Worm (Caenorhabditis elegans) whole organism, early embryonic: ENCODE results near the gene asp-12.
A peak's percentile ranks its signal among the peaks of the same experiment; 100 is the strongest.

Experiments used
- B0310.2 ChIP-seq: sonication (generic microtip); optimal IDR thresholded peaks from 2 replicates; lab custom pipeline; 2016; ENCODE audit warnings: mild to moderate bottlenecking, missing genetic modification characterization, missing compliant biosample characterization
- F13C5.2 ChIP-seq: sonication (generic microtip); optimal IDR thresholded peaks from 2 replicates; lab custom pipeline; 2017; ENCODE audit warnings: mild to moderate bottlenecking, missing genetic modification characterization, inconsistent platforms, missing compliant biosample characterization
- aly-1 ChIP-seq: sonication (generic microtip); optimal IDR thresholded peaks from 2 replicates; lab custom pipeline; 2016; ENCODE audit warnings: missing genetic modification characterization, missing compliant biosample characterization
- ama-1 ChIP-seq: fragments of 150-350 bp; optimal IDR thresholded peaks from 2 replicates; lab custom pipeline; 2014
- ceh-13 ChIP-seq: fragments of 200-800 bp; sonication (Bioruptor generic); optimal IDR thresholded peaks from 2 replicates; lab custom pipeline; 2018; ENCODE audit warnings: mild to moderate bottlenecking, missing genetic modification characterization, missing compliant biosample characterization
- ceh-36 ChIP-seq: sonication (generic microtip); optimal IDR thresholded peaks from 2 replicates; lab custom pipeline; 2016; ENCODE audit warnings: missing genetic modification characterization, inconsistent platforms, missing compliant biosample characterization
- ets-7 ChIP-seq: sonication (generic microtip); optimal IDR thresholded peaks from 2 replicates; lab custom pipeline; 2016; ENCODE audit warnings: missing genotype, missing genetic modification characterization, missing compliant biosample characterization
- flt-1 ChIP-seq: fragments of 200-800 bp; sonication (Bioruptor generic); IDR thresholded peaks from 2 replicates; pipeline ENCODE4 v1.3.6; 2022; ENCODE audit warnings: missing genetic modification characterization, missing compliant biosample characterization
- hmbx-1 ChIP-seq: sonication (generic microtip); optimal IDR thresholded peaks from 2 replicates; lab custom pipeline; 2016; ENCODE audit warnings: mild to moderate bottlenecking, missing genetic modification characterization, missing compliant biosample characterization
- hmg-4 ChIP-seq: fragments of 200-800 bp; sonication (Bioruptor generic); optimal IDR thresholded peaks from 2 replicates; lab custom pipeline; 2018; ENCODE audit warnings: mild to moderate bottlenecking, missing genetic modification characterization, missing compliant biosample characterization
- hnd-1 ChIP-seq: sonication (generic microtip); optimal IDR thresholded peaks from 2 replicates; lab custom pipeline; 2016; ENCODE audit warnings: missing genetic modification characterization, missing compliant biosample characterization
- pes-1 ChIP-seq: fragments of 200-800 bp; sonication (Bioruptor generic); IDR thresholded peaks from 2 replicates; pipeline ENCODE4 v1.3.6; 2022; ENCODE audit warnings: missing genetic modification reagents, missing genetic modification characterization, missing compliant biosample characterization
- scrt-1 ChIP-seq: fragments of 200-800 bp; sonication (Bioruptor generic); IDR thresholded peaks from 2 replicates; pipeline ENCODE4 v1.3.6; 2022; ENCODE audit warnings: missing genetic modification characterization, missing compliant biosample characterization
- sea-1 ChIP-seq: fragments of 200-800 bp; sonication (Bioruptor generic); conservative IDR thresholded peaks from 2 replicates; pipeline ENCODE4 v1.3.6; 2022; ENCODE audit warnings: missing genetic modification characterization, missing compliant biosample characterization
- tbx-11 ChIP-seq: fragments of 200-800 bp; sonication (Bioruptor generic); IDR thresholded peaks from 2 replicates; pipeline ENCODE4 v1.3.6; 2022; ENCODE audit warnings: missing genetic modification characterization, missing compliant biosample characterization
- tbx-37 ChIP-seq: fragments of 200-800 bp; sonication (Bioruptor generic); conservative IDR thresholded peaks from 2 replicates; pipeline ENCODE4 v1.3.6; 2022; ENCODE audit warnings: missing genetic modification reagents, missing genetic modification characterization, missing compliant biosample characterization
- tra-4 ChIP-seq: sonication (generic microtip); optimal IDR thresholded peaks from 2 replicates; lab custom pipeline; 2017; ENCODE audit warnings: missing genetic modification characterization, missing compliant biosample characterization

Gene asp-12

DNA sequence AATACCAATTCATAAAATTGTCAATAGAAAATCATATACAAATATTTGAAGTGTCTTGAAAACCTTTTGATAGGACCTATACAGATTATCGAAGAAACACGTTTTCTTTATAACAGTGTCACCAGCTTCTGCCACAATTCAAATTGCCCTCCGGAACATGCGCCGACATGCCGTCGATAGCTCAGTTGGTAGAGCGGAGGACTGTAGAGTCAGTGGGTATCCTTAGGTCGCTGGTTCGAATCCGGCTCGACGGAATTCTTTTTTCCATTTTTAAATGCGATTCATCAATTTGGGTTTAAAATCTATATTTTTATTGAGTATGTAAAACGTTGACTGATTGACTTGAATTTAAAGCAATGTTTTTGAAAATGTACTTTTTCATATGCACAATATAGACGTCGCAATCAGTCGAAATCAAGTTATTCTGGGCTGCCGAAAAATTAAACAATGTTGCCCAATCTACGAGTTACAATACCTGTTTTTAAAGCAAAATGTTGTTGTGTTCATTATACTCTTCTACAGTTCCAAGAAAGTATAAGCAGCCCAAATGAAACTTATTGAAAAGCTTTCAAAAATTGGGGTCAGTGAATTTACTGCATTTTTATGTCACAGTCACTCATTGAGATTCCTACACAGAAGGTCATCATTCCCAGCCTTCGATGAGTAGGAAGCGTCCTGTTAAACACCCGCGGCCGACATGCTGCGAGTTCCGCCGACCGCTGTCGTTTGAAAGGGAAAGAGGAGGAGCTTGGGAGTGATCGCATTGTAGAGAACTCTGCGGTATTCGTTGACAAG lies 21.5 kb upstream of the asp-12 start:
- no peak for TF ChIP-seq tra-4
- no peak for TF ChIP-seq tbx-11 (GFP tag; lab: Robert Waterston, UW)
- TF ChIP-seq hmg-4 (GFP tag; lab: Kevin White, UChicago), result no peak
- TF ChIP-seq ama-1 (lab: Kevin White, UChicago), result peak; percentile 48

DNA sequence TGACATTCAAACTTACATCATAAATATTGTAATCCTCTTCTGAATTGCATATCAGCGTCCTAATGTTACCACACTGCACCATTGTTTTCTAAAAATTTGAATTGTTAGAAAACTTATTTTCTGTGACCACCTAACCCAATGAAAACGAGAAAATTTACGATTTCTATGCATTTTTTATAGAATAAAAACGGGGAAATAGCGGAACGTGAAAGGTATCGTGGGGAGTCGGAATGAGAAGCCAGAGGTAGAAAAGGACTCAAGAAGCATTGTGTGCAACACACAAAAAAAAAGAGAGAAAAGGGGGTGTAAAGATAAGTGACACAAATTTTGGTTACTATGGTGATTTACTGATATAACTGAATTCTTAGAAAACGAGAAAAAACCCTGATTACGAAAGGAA lies 18.8 kb upstream of the asp-12 start, which contains the start of gene C16D9.6:
Gene C16D9.6 (minus strand): TSS at position 101 of the 400 bp plus-strand sequence.
- TF ChIP-seq hnd-1 (tag; lab: Kevin White, UChicago) (no peak), pes-1 (GFP tag; lab: Robert Waterston, UW) (no peak)

DNA sequence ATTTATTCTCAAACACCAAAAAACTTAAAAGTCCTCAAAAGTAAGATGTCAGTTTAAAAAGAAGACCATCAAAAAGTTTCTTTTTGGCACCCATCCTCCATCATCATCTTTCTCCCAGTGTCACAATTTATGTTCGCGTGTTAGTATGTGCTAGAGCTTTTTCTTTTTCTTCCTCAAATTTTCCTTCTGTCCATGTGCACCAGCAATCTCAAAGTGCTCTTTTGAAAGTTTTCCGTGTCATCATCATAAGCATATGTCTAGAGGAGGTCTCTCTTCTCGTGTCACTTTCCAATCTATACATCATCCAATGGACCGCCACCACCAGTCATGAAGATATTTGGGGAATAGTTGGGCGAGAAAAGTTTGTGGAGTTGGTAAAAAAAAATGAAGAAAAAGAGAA lies 17.9 kb upstream of the asp-12 start:
- TF ChIP-seq ceh-13 (GFP tag; lab: Kevin White, UChicago) (no peak), ama-1 (lab: Kevin White, UChicago) (no peak), ets-7 (no peak), hnd-1 (tag; lab: Kevin White, UChicago) (no peak), hmbx-1 (tag; lab: Kevin White, UChicago) (no peak), ceh-36 (tag; lab: Kevin White, UChicago) (no peak), tra-4 (no peak), tbx-11 (GFP tag; lab: Robert Waterston, UW) (no peak), aly-1 (no peak), sea-1 (GFP tag; lab: Robert Waterston, UW) (no peak), B0310.2 (no peak), flt-1 (no peak)

DNA sequence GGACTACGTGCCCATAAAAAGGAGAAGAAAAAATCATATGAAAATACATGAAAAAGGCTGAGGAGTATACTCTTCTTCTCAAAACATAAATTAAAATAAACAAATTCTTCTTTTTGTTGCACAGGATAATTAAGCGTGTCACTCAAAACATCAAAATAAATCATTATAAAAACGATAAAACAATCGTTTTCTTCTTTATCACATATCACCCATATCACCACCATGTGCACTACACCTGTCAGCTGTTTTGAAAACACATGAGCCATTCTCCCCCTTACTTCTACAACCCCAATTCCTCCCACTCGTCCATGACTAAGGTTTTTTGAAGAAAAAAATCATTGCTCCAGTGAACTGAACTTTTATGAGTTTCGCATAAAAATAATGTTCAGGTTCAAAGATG lies 16.5 kb upstream of the asp-12 start:
- no peak for TF ChIP-seq scrt-1 (GFP tag; lab: Robert Waterston, UW)
- no peak for TF ChIP-seq pes-1 (GFP tag; lab: Robert Waterston, UW)

DNA sequence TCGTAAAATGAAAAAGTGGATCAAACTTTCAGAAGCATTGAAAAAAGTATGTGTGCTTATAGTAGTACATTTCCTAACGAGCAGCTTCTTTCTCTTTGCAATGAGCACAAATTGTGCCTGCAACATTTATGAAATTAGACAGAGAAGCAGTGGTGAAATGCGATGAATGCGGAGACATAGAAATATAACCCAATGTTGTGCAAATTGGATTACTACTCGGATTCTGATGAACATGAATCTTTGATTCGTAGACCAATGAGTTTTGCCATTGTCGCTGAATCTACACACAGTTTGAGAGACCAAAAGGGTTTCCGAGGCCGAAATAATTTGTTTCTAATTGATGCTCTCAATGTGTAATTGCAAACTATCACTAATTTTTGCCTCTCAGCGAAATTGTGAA lies 15.1 kb upstream of the asp-12 start:
- no peak for TF ChIP-seq F13C5.2
- TF ChIP-seq hmbx-1 (tag; lab: Kevin White, UChicago), result no peak
- no peak for TF ChIP-seq tbx-37
- TF ChIP-seq hmg-4 (GFP tag; lab: Kevin White, UChicago), result no peak
- no peak for TF ChIP-seq aly-1
- TF ChIP-seq pes-1 (GFP tag; lab: Robert Waterston, UW), result no peak
- no peak for TF ChIP-seq ceh-36 (tag; lab: Kevin White, UChicago)

DNA sequence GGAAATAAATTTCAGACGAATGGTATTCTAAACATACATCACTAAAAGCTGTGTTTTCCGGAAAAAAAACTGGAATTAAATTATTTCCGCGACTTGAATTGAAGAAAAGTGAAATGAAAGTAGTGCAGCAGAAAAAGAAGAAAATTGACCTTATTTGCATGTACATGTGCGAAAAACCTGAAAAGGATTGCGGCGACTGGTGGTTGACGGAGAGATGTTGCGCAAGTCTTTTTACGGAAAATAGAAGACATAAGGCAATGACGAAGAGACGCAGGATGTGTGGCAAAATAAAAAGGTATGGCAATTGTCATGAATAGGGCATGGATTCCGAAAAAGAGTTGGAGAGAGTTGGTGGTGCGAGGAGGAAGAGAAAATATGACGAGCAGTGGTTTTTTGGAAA lies 14.0 kb upstream of the asp-12 start:
- no peak for TF ChIP-seq F13C5.2
- TF ChIP-seq tbx-37, result no peak
- no peak for TF ChIP-seq ets-7
- no peak for TF ChIP-seq scrt-1 (GFP tag; lab: Robert Waterston, UW)

ce11 chrV:8259016-8259415 lies 10.0 kb upstream of the asp-12 start, which contains the start of gene C16D9.1:
Gene C16D9.1 (plus strand): TSS chrV:8259316.
- TF ChIP-seq ceh-36 (tag; lab: Kevin White, UChicago) (no peak), aly-1 (no peak), tbx-11 (GFP tag; lab: Robert Waterston, UW) (no peak), sea-1 (GFP tag; lab: Robert Waterston, UW) (no peak), pes-1 (GFP tag; lab: Robert Waterston, UW) (no peak), ama-1 (lab: Kevin White, UChicago) (no peak), B0310.2 (no peak), ceh-13 (GFP tag; lab: Kevin White, UChicago) (no peak)

DNA sequence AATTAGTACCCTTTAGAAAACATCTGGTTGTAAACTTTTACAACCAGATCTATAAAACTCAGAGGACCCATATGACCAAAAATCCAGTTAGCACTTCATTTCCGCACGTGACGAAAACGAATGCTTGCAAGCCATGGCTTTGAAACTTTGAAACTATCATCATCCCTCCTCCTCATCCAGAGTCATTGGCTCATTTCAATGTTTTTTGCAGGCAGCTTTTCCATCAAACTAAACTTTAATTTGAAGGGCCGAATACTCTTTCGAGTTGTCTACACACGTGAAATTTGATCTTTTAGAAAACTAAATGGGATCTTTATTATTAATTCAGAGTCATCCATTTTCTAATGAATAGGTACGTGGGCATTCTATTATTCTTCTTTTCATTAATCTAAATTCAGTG lies 6.8 kb upstream of the asp-12 start:
- TF ChIP-seq tra-4 (no peak), ama-1 (lab: Kevin White, UChicago) (no peak), F13C5.2 (no peak), ceh-13 (GFP tag; lab: Kevin White, UChicago) (no peak), hmg-4 (GFP tag; lab: Kevin White, UChicago) (no peak), pes-1 (GFP tag; lab: Robert Waterston, UW) (no peak), tbx-11 (GFP tag; lab: Robert Waterston, UW) (no peak), hnd-1 (tag; lab: Kevin White, UChicago) (no peak), tbx-37 (no peak), sea-1 (GFP tag; lab: Robert Waterston, UW) (no peak), ceh-36 (tag; lab: Kevin White, UChicago) (no peak), hmbx-1 (tag; lab: Kevin White, UChicago) (no peak), aly-1 (no peak), scrt-1 (GFP tag; lab: Robert Waterston, UW) (no peak), B0310.2 (no peak), ets-7 (no peak), flt-1 (no peak)

DNA sequence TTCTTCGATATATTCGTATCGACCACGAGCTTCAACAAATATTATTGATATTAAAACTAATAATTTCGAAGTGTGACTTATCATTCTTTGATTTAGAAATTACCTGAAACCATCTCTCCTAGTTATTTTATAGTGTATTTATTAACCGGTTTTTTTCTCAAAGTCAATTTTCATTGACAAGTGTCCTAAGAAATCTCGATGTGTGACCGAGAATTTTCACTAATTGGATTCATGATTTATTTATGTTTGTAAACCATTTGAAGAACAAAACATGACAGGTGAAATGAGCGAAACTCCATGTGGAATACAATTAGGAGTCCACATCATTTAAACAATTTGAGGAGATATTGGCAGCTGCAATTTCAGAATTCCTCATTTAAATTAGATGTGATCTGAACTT lies 5.5 kb upstream of the asp-12 start, which contains the start of gene C16D9.8:
Gene C16D9.8 (minus strand): TSS at position 101 of the 400 bp plus-strand sequence.
- TF ChIP-seq B0310.2 (no peak), ceh-36 (tag; lab: Kevin White, UChicago) (no peak), ceh-13 (GFP tag; lab: Kevin White, UChicago) (no peak), F13C5.2 (no peak), flt-1 (no peak), scrt-1 (GFP tag; lab: Robert Waterston, UW) (no peak), hnd-1 (tag; lab: Kevin White, UChicago) (no peak), sea-1 (GFP tag; lab: Robert Waterston, UW) (no peak), aly-1 (no peak), tra-4 (no peak), hmbx-1 (tag; lab: Kevin White, UChicago) (no peak)
